Worm (Caenorhabditis elegans) whole organism, late embryonic: ENCODE data around the gene srj-38.
"Not testable (repeated sequence)": the region's sequence is repeated elsewhere in the genome, so short reads cannot be mapped to it uniquely, and the experiment has no call there.

ENCODE experiments used
- C38D4.7 ChIP-seq: fragments of 200-800 bp; sonication (Bioruptor generic); optimal IDR thresholded peaks from 2 replicates; lab custom pipeline; 2018; ENCODE audit warnings: mild to moderate bottlenecking, missing genetic modification characterization, moderate library complexity, missing compliant biosample characterization
- K02D7.2 ChIP-seq: sonication (generic microtip); optimal IDR thresholded peaks from 2 replicates; lab custom pipeline; 2017; ENCODE audit warnings: mild to moderate bottlenecking, missing genetic modification characterization, missing compliant biosample characterization
- K09A11.1 ChIP-seq: sonication (generic microtip); optimal IDR thresholded peaks from 2 replicates; lab custom pipeline; 2017; ENCODE audit warnings: antibody characterized with exemption, mild to moderate bottlenecking, missing genetic modification characterization, missing compliant biosample characterization; ENCODE audit not compliant: insufficient read depth
- T23F11.4 ChIP-seq: fragments of 200-800 bp; sonication (Bioruptor generic); optimal IDR thresholded peaks from 2 replicates; lab custom pipeline; 2018; ENCODE audit warnings: mild to moderate bottlenecking, missing genetic modification characterization, missing compliant biosample characterization
- Y22D7AL.16 ChIP-seq: sonication (generic microtip); optimal IDR thresholded peaks from 2 replicates; lab custom pipeline; 2016; ENCODE audit warnings: missing genetic modification characterization, missing compliant biosample characterization
- ahr-1 ChIP-seq: sonication (generic microtip); optimal IDR thresholded peaks from 2 replicates; lab custom pipeline; 2016; ENCODE audit warnings: missing genetic modification characterization, missing compliant biosample characterization
- ceh-14 ChIP-seq: sonication (generic microtip); optimal IDR thresholded peaks from 2 replicates; lab custom pipeline; 2016; ENCODE audit warnings: missing genotype, missing genetic modification characterization, missing compliant biosample characterization
- ceh-19 ChIP-seq: fragments of 200-800 bp; sonication (Bioruptor generic); optimal IDR thresholded peaks from 2 replicates; lab custom pipeline; 2018; ENCODE audit warnings: mild to moderate bottlenecking, missing genetic modification characterization, missing compliant biosample characterization
- ceh-22 ChIP-seq: sonication (generic microtip); optimal IDR thresholded peaks from 2 replicates; lab custom pipeline; 2017; ENCODE audit warnings: missing biosample characterization, missing genetic modification characterization
- ceh-30 ChIP-seq: fragments of 150-350 bp; optimal IDR thresholded peaks from 2 replicates; lab custom pipeline; 2014; ENCODE audit warnings: missing biosample characterization, missing genetic modification characterization
- ceh-31 ChIP-seq: sonication (generic microtip); optimal IDR thresholded peaks from 2 replicates; lab custom pipeline; 2016; ENCODE audit warnings: missing genetic modification characterization, missing compliant biosample characterization
- ceh-9 ChIP-seq: sonication (generic microtip); optimal IDR thresholded peaks from 2 replicates; lab custom pipeline; 2016; ENCODE audit warnings: mild to moderate bottlenecking, missing genetic modification characterization, inconsistent platforms, missing compliant biosample characterization
- dmd-4 ChIP-seq: sonication (generic microtip); optimal IDR thresholded peaks from 2 replicates; lab custom pipeline; 2016; ENCODE audit warnings: borderline replicate concordance, missing genetic modification characterization, missing compliant biosample characterization
- dve-1 ChIP-seq: sonication (generic microtip); optimal IDR thresholded peaks from 2 replicates; lab custom pipeline; 2017; ENCODE audit warnings: antibody characterized with exemption, mild to moderate bottlenecking, missing genetic modification characterization, missing compliant biosample characterization
- elt-2 ChIP-seq: sonication (generic microtip); optimal IDR thresholded peaks from 2 replicates; lab custom pipeline; 2016; ENCODE audit warnings: missing genetic modification reagents, missing genetic modification characterization, missing compliant biosample characterization
- elt-4 ChIP-seq: sonication (generic microtip); optimal IDR thresholded peaks from 2 replicates; lab custom pipeline; 2016; ENCODE audit warnings: missing genetic modification characterization, missing compliant biosample characterization
- ets-4 ChIP-seq: sonication (generic microtip); optimal IDR thresholded peaks from 2 replicates; lab custom pipeline; 2016; ENCODE audit warnings: missing genetic modification characterization, missing compliant biosample characterization
- fkh-10 ChIP-seq: fragments of 150-350 bp; optimal IDR thresholded peaks from 2 replicates; lab custom pipeline; 2014; ENCODE audit warnings: missing biosample characterization, missing genetic modification reagents, missing genetic modification characterization
- gmeb-2 ChIP-seq: sonication (generic microtip); optimal IDR thresholded peaks from 2 replicates; lab custom pipeline; 2016; ENCODE audit warnings: missing genetic modification characterization, inconsistent platforms, missing compliant biosample characterization
- hlh-13 ChIP-seq: fragments of 200-800 bp; sonication (Bioruptor generic); optimal IDR thresholded peaks from 2 replicates; lab custom pipeline; 2018; ENCODE audit warnings: mild to moderate bottlenecking, missing genetic modification characterization, missing compliant biosample characterization
- hlh-15 ChIP-seq: sonication (generic microtip); optimal IDR thresholded peaks from 2 replicates; lab custom pipeline; 2016; ENCODE audit warnings: missing genetic modification characterization, missing compliant biosample characterization
- hlh-6 ChIP-seq: sonication (generic microtip); optimal IDR thresholded peaks from 2 replicates; lab custom pipeline; 2016; ENCODE audit warnings: missing genotype, missing genetic modification characterization, missing compliant biosample characterization
- hlh-8 ChIP-seq: sonication (generic microtip); optimal IDR thresholded peaks from 2 replicates; lab custom pipeline; 2016; ENCODE audit warnings: missing genotype, missing genetic modification characterization, missing compliant biosample characterization
- lim-6 ChIP-seq: sonication (generic microtip); optimal IDR thresholded peaks from 2 replicates; lab custom pipeline; 2016; ENCODE audit warnings: missing genetic modification characterization, missing compliant biosample characterization
- lin-11 ChIP-seq: fragments of 200-800 bp; sonication (Bioruptor generic); optimal IDR thresholded peaks from 2 replicates; lab custom pipeline; 2018; ENCODE audit warnings: mild to moderate bottlenecking, missing genetic modification characterization, missing compliant biosample characterization
- madf-2 ChIP-seq: sonication (generic microtip); optimal IDR thresholded peaks from 2 replicates; lab custom pipeline; 2017; ENCODE audit warnings: missing genetic modification characterization, missing compliant biosample characterization
- mec-3 ChIP-seq: sonication (generic microtip); optimal IDR thresholded peaks from 2 replicates; lab custom pipeline; 2016; ENCODE audit warnings: borderline replicate concordance, missing genetic modification characterization, missing compliant biosample characterization
- nhr-11 ChIP-seq: fragments of 150-350 bp; optimal IDR thresholded peaks from 2 replicates; lab custom pipeline; 2014; ENCODE audit warnings: missing biosample characterization, missing genetic modification characterization
- nhr-232 ChIP-seq: sonication (generic microtip); optimal IDR thresholded peaks from 2 replicates; lab custom pipeline; 2016; ENCODE audit warnings: missing genetic modification characterization, missing compliant biosample characterization
- npax-4 ChIP-seq: sonication (generic microtip); optimal IDR thresholded peaks from 2 replicates; lab custom pipeline; 2016; ENCODE audit warnings: missing genetic modification characterization, missing compliant biosample characterization
- pag-3 ChIP-seq: sonication (generic microtip); optimal IDR thresholded peaks from 2 replicates; lab custom pipeline; 2016; ENCODE audit warnings: missing compliant biosample characterization, missing genetic modification characterization, borderline replicate concordance
- pha-4 ChIP-seq: fragments of 150-350 bp; optimal IDR thresholded peaks from 2 replicates; lab custom pipeline; 2018; ENCODE audit warnings: missing biosample characterization, missing genetic modification reagents, missing genetic modification characterization
- ref-2 ChIP-seq: sonication (generic microtip); optimal IDR thresholded peaks from 2 replicates; lab custom pipeline; 2016; ENCODE audit warnings: missing genetic modification characterization, missing compliant biosample characterization
- sdc-2 ChIP-seq: sonication (generic microtip); optimal IDR thresholded peaks from 2 replicates; lab custom pipeline; 2016; ENCODE audit warnings: missing genotype, missing genetic modification characterization, missing compliant biosample characterization
- sox-2 ChIP-seq: fragments of 200-800 bp; sonication (Bioruptor generic); IDR thresholded peaks from 2 replicates; pipeline ENCODE4 v1.3.6; 2022; ENCODE audit warnings: missing genetic modification reagents, missing genetic modification characterization, missing compliant biosample characterization
- syd-9 ChIP-seq: sonication (generic microtip); optimal IDR thresholded peaks from 2 replicates; lab custom pipeline; 2016; ENCODE audit warnings: mild to moderate bottlenecking, missing genetic modification characterization, moderate library complexity, missing compliant biosample characterization
- tbx-2 ChIP-seq: sonication (generic microtip); optimal IDR thresholded peaks from 2 replicates; lab custom pipeline; 2016; ENCODE audit warnings: missing genetic modification characterization, missing compliant biosample characterization
- tbx-7 ChIP-seq: sonication (generic microtip); optimal IDR thresholded peaks from 2 replicates; lab custom pipeline; 2016; ENCODE audit warnings: missing genotype, missing genetic modification characterization, missing compliant biosample characterization
- ttx-3 ChIP-seq: sonication (generic microtip); optimal IDR thresholded peaks from 2 replicates; lab custom pipeline; 2016; ENCODE audit warnings: missing genetic modification reagents, missing genetic modification characterization, missing compliant biosample characterization
- unc-86 ChIP-seq: sonication (generic microtip); optimal IDR thresholded peaks from 2 replicates; lab custom pipeline; 2016; ENCODE audit warnings: missing genetic modification characterization, missing compliant biosample characterization
- zip-5 ChIP-seq: sonication (generic microtip); optimal IDR thresholded peaks from 2 replicates; lab custom pipeline; 2016; ENCODE audit warnings: missing genetic modification characterization, missing compliant biosample characterization
- ztf-16 ChIP-seq: sonication (generic microtip); optimal IDR thresholded peaks from 2 replicates; lab custom pipeline; 2017; ENCODE audit warnings: missing genetic modification characterization, missing compliant biosample characterization

The srj-38 gene

ce11 chrV:893437-894018 is 9.3 kb upstream of the srj-38 start, which contains the start of the genes srlf-23 and srlf-20:
TSS of gene srlf-23 (minus strand) at chrV:893537.
TSS of gene srlf-20 (plus strand) at chrV:893968.
- TF ChIP-seq sox-2 (GFP tag; lab: Robert Waterston, UW) (no peak), ztf-16 (tag; lab: Kevin White, UChicago) (no peak), unc-86 (tag; lab: Kevin White, UChicago) (no peak), ceh-22 (tag; lab: Kevin White, UChicago) (no peak), tbx-2 (no peak), lin-11 (tag; lab: Kevin White, UChicago) (no peak), ceh-31 (no peak), ceh-19 (GFP tag; lab: Kevin White, UChicago) (no peak), hlh-8 (tag; lab: Kevin White, UChicago) (no peak), hlh-13 (GFP tag; lab: Kevin White, UChicago) (no peak), gmeb-2 (tag; lab: Kevin White, UChicago) (no peak), hlh-15 (tag; lab: Kevin White, UChicago) (no peak), ttx-3 (tag; lab: Kevin White, UChicago) (no peak), K02D7.2 (tag; lab: Kevin White, UChicago) (no peak), ahr-1 (no peak), ceh-30 (tag; lab: Kevin White, UChicago) (no peak), elt-2 (tag; lab: Kevin White, UChicago) (no peak), elt-4 (tag; lab: Kevin White, UChicago) (no peak)

- not testable (repeated sequence) for TF ChIP-seq npax-4; pha-4; hlh-6 (tag; lab: Kevin White, UChicago)
These were observed 6.6 kb upstream of the srj-38 start, which contains the start of gene srlf-22 for ce11 chrV:890835-891234. TSS of gene srlf-22 (plus strand) at chrV:891135.

DNA sequence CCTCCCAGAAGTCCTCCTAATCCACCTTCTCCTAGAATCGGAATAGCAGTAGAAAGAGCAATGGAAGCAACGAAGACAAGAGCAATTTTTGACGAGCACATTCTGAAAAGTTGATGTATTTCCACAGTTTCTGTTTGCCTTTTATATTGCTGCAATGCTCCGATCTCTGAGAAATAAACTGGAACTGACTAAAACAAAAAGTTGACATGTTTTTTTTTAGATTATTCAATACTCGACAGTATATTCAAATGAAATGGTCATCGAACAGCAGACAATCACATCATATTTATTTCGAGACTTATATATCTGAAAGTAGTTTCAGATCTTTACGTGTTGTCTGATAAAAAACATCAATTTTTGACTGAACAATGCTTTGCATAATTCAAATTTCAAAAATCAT is 6.2 kb upstream of the srj-38 start, which contains the start of gene srlf-21:
TSS of gene srlf-21 (minus strand) at position 101 of the 400 bp plus-strand sequence.
- no peak for TF ChIP-seq tbx-7 (tag; lab: Kevin White, UChicago)
- TF ChIP-seq, all 69 proteins: peak for 0

DNA sequence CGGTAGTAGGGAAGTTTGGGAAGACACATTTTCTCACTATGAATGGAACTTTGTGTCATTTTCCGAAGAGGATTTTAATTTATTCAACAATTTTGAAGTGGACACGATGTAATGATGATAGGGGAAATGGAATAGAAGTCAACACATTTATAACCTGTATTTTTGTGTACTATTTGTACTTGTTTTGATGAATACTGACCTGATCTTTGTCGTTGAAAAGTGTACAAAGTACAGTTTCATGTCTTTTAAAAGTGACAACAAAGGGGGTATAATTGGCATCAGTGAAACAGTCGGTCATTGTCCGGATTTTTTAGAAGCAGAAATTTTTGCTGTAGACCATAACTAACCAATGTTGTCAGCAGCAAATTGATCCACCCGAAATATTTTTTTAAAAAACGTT is 5.0 kb upstream of the srj-38 start, which contains the start of gene T02B11.6:
TSS of gene T02B11.6 (minus strand) at position 101 of the 400 bp plus-strand sequence.
- TF ChIP-seq dve-1 (tag; lab: Kevin White, UChicago) = no peak
- no peak for TF ChIP-seq ceh-30 (tag; lab: Kevin White, UChicago)
- no peak for TF ChIP-seq ceh-19 (GFP tag; lab: Kevin White, UChicago)
- no peak for TF ChIP-seq ref-2 (tag; lab: Kevin White, UChicago)
- TF ChIP-seq lim-6 (tag; lab: Kevin White, UChicago) = no peak
- TF ChIP-seq nhr-11 = no peak
- TF ChIP-seq pha-4 = no peak
- no peak for TF ChIP-seq gmeb-2 (tag; lab: Kevin White, UChicago)
- TF ChIP-seq sox-2 (GFP tag; lab: Robert Waterston, UW) = no peak
- TF ChIP-seq ttx-3 (tag; lab: Kevin White, UChicago) = no peak
- TF ChIP-seq T23F11.4 (GFP tag; lab: Kevin White, UChicago) = no peak
- no peak for TF ChIP-seq Y22D7AL.16
- TF ChIP-seq tbx-2 = no peak
- no peak for TF ChIP-seq fkh-10 (GFP tag; lab: Kevin White, UChicago)
- TF ChIP-seq nhr-232 (tag; lab: Kevin White, UChicago) = no peak
- no peak for TF ChIP-seq pag-3 (tag; lab: Kevin White, UChicago)
- no peak for TF ChIP-seq ceh-14 (tag; lab: Kevin White, UChicago)
- TF ChIP-seq syd-9 (tag; lab: Kevin White, UChicago) = no peak

DNA sequence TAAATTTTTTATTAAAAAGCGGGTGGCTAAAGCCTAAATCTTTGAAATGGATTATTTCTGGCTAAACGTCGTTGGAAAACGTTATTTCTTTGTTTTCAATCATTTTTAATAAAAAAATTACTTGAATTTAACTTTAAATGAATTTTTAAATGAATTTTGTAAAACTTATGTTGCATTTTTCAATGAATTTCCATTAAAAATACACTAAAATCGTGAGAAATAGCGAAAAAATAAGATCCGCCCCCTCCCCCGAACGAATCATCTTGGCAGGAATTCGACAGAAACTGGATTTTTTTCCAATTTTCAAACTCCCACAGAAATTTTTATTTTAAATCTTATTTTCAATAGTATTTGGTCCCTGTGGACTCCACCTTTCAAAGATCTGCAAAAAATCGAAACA is 5.1 kb downstream of the srj-38 start, which contains the start of gene srg-53:
TSS of gene srg-53 (plus strand) at position 301 of the 400 bp plus-strand sequence.
- no peak for TF ChIP-seq ceh-9 (tag; lab: Kevin White, UChicago)
- no peak for TF ChIP-seq elt-2 (tag; lab: Kevin White, UChicago)
- no peak for TF ChIP-seq ets-4 (tag; lab: Kevin White, UChicago)
- no peak for TF ChIP-seq syd-9 (tag; lab: Kevin White, UChicago)
- no peak for TF ChIP-seq dve-1 (tag; lab: Kevin White, UChicago)
- no peak for TF ChIP-seq nhr-232 (tag; lab: Kevin White, UChicago)
- TF ChIP-seq zip-5 = no peak
- no peak for TF ChIP-seq K09A11.1
- TF ChIP-seq dmd-4 (tag; lab: Kevin White, UChicago) = no peak
- TF ChIP-seq sdc-2 (tag; lab: Kevin White, UChicago) = no peak
- TF ChIP-seq ceh-31 = no peak
- TF ChIP-seq npax-4 = no peak
- TF ChIP-seq mec-3 (tag; lab: Kevin White, UChicago) = no peak
- TF ChIP-seq pha-4 = no peak
- TF ChIP-seq ceh-30 (tag; lab: Kevin White, UChicago) = no peak
- TF ChIP-seq C38D4.7 (GFP tag; lab: Kevin White, UChicago) = no peak
- no peak for TF ChIP-seq madf-2
